Worm (Caenorhabditis elegans) whole organism, young adult: Measurements from ENCODE around the gene B0454.26.

Source experiments
- B0035.1 ChIP-seq: sonication (generic microtip); optimal IDR thresholded peaks from 2 replicates; lab custom pipeline; 2016; ENCODE audit warnings: missing genetic modification characterization, mild to moderate bottlenecking, missing compliant biosample characterization, missing genotype, missing genetic modification reagents
- T26A5.8 ChIP-seq: sonication (generic microtip); optimal IDR thresholded peaks from 2 replicates; lab custom pipeline; 2016; ENCODE audit warnings: missing genetic modification characterization, missing compliant biosample characterization
- Y95B8A.8 ChIP-seq: fragments of 200-800 bp; sonication (Bioruptor generic); IDR thresholded peaks from 2 replicates; pipeline ENCODE4 v1.3.6; 2022; ENCODE audit warnings: missing genetic modification reagents, missing genetic modification characterization, missing compliant biosample characterization
- akir-1 ChIP-seq: fragments of 200-800 bp; sonication (Bioruptor generic); optimal IDR thresholded peaks from 2 replicates; lab custom pipeline; 2018; ENCODE audit warnings: mild to moderate bottlenecking, missing genetic modification characterization, moderate library complexity, missing compliant biosample characterization
- atf-7 ChIP-seq: sonication (generic microtip); optimal IDR thresholded peaks from 2 replicates; lab custom pipeline; 2017; ENCODE audit warnings: mild to moderate bottlenecking, missing genetic modification characterization, missing compliant biosample characterization
- nfya-2 ChIP-seq: fragments of 200-800 bp; sonication (Bioruptor generic); IDR thresholded peaks from 2 replicates; pipeline ENCODE4 v1.3.6; 2022; ENCODE audit warnings: missing genetic modification reagents, missing genetic modification characterization, missing compliant biosample characterization
- pha-4 ChIP-seq: fragments of 150-350 bp; sonication (generic microtip); optimal IDR thresholded peaks from 2 replicates; lab custom pipeline; 2014; ENCODE audit warnings: missing biosample characterization, missing genetic modification reagents, missing genetic modification characterization
- snpc-4 ChIP-seq, 5 experiments: fragments of 150-350 bp in 1 of 5; sonication (generic microtip) in 4 of 5; optimal IDR thresholded peaks; 2 replicates each; lab custom pipeline; 2014 to 2018; ENCODE audit warnings: missing genetic modification characterization in 5 of 5, missing biosample characterization in 3 of 5, antibody characterized with exemption in 2 of 5, mild to moderate bottlenecking in 2 of 5, missing compliant biosample characterization in 2 of 5, missing genotype in 2 of 5, moderate library complexity in 2 of 5, missing genetic modification reagents in 1 of 5
- zim-3 ChIP-seq: sonication (generic microtip); optimal IDR thresholded peaks from 2 replicates; lab custom pipeline; 2017; ENCODE audit warnings: mild to moderate bottlenecking, missing genetic modification characterization, moderate library complexity, missing compliant biosample characterization

- TF ChIP-seq atf-7 (tag; lab: Kevin White, UChicago) (no peak), akir-1 (GFP tag; lab: Kevin White, UChicago) (no peak), snpc-4 (GFP tag; optimal IDR thresholded peaks at IDR 0.05; lab: Kevin White, UChicago) (no peak), snpc-4 (tag; optimal IDR thresholded peaks at IDR 0.05; lab: Kevin White, UChicago) (no peak), pha-4 (tag; lab: Kevin White, UChicago) (no peak), B0035.1 (tag; lab: Kevin White, UChicago) (no peak), Y95B8A.8 (no peak), zim-3 (no peak), nfya-2 (GFP tag; lab: Robert Waterston, UW) (no peak), T26A5.8 (tag; lab: Kevin White, UChicago) (no peak)
Measured at ce11 chrII:2994590-2995392, 43.6 kb downstream of the B0454.26 start.
